Worm (Caenorhabditis elegans) whole organism, early embryonic: ENCODE results near the gene T07G12.5.

Experiments
- B0310.2 ChIP-seq: sonication (generic microtip); optimal IDR thresholded peaks from 2 replicates; lab custom pipeline; 2016; ENCODE audit warnings: mild to moderate bottlenecking, missing genetic modification characterization, missing compliant biosample characterization
- ama-1 ChIP-seq: fragments of 150-350 bp; optimal IDR thresholded peaks from 2 replicates; lab custom pipeline; 2014
- ceh-13 ChIP-seq: fragments of 200-800 bp; sonication (Bioruptor generic); optimal IDR thresholded peaks from 2 replicates; lab custom pipeline; 2018; ENCODE audit warnings: mild to moderate bottlenecking, missing genetic modification characterization, missing compliant biosample characterization
- ceh-36 ChIP-seq: sonication (generic microtip); optimal IDR thresholded peaks from 2 replicates; lab custom pipeline; 2016; ENCODE audit warnings: missing genetic modification characterization, inconsistent platforms, missing compliant biosample characterization
- flt-1 ChIP-seq: fragments of 200-800 bp; sonication (Bioruptor generic); IDR thresholded peaks from 2 replicates; pipeline ENCODE4 v1.3.6; 2022; ENCODE audit warnings: missing genetic modification characterization, missing compliant biosample characterization
- hmbx-1 ChIP-seq: sonication (generic microtip); optimal IDR thresholded peaks from 2 replicates; lab custom pipeline; 2016; ENCODE audit warnings: mild to moderate bottlenecking, missing genetic modification characterization, missing compliant biosample characterization
- hnd-1 ChIP-seq: sonication (generic microtip); optimal IDR thresholded peaks from 2 replicates; lab custom pipeline; 2016; ENCODE audit warnings: missing genetic modification characterization, missing compliant biosample characterization
- pes-1 ChIP-seq: fragments of 200-800 bp; sonication (Bioruptor generic); IDR thresholded peaks from 2 replicates; pipeline ENCODE4 v1.3.6; 2022; ENCODE audit warnings: missing genetic modification reagents, missing genetic modification characterization, missing compliant biosample characterization
- scrt-1 ChIP-seq: fragments of 200-800 bp; sonication (Bioruptor generic); IDR thresholded peaks from 2 replicates; pipeline ENCODE4 v1.3.6; 2022; ENCODE audit warnings: missing genetic modification characterization, missing compliant biosample characterization
- sea-1 ChIP-seq: fragments of 200-800 bp; sonication (Bioruptor generic); conservative IDR thresholded peaks from 2 replicates; pipeline ENCODE4 v1.3.6; 2022; ENCODE audit warnings: missing genetic modification characterization, missing compliant biosample characterization
- tbx-11 ChIP-seq: fragments of 200-800 bp; sonication (Bioruptor generic); IDR thresholded peaks from 2 replicates; pipeline ENCODE4 v1.3.6; 2022; ENCODE audit warnings: missing genetic modification characterization, missing compliant biosample characterization
- tbx-37 ChIP-seq: fragments of 200-800 bp; sonication (Bioruptor generic); conservative IDR thresholded peaks from 2 replicates; pipeline ENCODE4 v1.3.6; 2022; ENCODE audit warnings: missing genetic modification reagents, missing genetic modification characterization, missing compliant biosample characterization
- tra-4 ChIP-seq: sonication (generic microtip); optimal IDR thresholded peaks from 2 replicates; lab custom pipeline; 2017; ENCODE audit warnings: missing genetic modification characterization, missing compliant biosample characterization

DNA sequence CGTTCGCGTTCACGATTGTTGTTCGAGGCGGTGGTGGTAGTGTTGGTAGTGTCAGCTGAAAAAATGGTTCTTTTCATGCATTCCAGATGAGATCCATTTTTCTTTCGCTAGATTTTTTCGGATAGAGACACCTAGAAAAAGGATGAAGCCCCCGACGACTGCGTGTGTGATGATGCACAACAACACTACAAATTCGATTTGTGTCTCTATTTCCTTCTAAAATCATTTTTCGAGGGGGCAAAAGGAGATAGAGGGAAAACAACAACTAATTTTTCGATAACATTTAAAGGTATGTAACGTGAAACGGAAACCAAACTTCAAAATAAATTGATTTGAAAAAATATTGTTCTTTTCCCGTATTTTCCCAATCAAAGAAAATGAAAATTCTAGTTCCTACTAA, 44.5 kb downstream of the T07G12.5 start:
- no peak for TF ChIP-seq ama-1
- no peak for TF ChIP-seq tbx-11
- no peak for TF ChIP-seq ceh-13 (GFP tag; lab: Kevin White, UChicago)
- TF ChIP-seq B0310.2 (tag; lab: Kevin White, UChicago) = no peak
- TF ChIP-seq flt-1 (GFP tag; lab: Robert Waterston, UW) = no peak
- no peak for TF ChIP-seq hmbx-1 (tag; lab: Kevin White, UChicago)
- no peak for TF ChIP-seq pes-1
- no peak for TF ChIP-seq scrt-1 (GFP tag; lab: Robert Waterston, UW)
- TF ChIP-seq hnd-1 (tag; lab: Kevin White, UChicago) = no peak
- TF ChIP-seq ceh-36 (tag; lab: Kevin White, UChicago) = no peak
- TF ChIP-seq sea-1 (GFP tag; lab: Robert Waterston, UW) = no peak
- no peak for TF ChIP-seq tra-4 (tag; lab: Kevin White, UChicago)
- no peak for TF ChIP-seq tbx-37 (GFP tag; lab: Robert Waterston, UW)
